Fruit fly (Drosophila melanogaster) whole organism, adult: Measurements from ENCODE around the gene Eig71Eb.

ENCODE experiments used
- CG11617 ChIP-seq: fragments of 200-800 bp; sonication (Bioruptor generic); optimal IDR thresholded peaks from 2 replicates; lab custom pipeline; 2017; ENCODE audit warnings: mild to moderate bottlenecking, missing biosample characterization, missing genetic modification reagents, missing genetic modification characterization
- CG14711 ChIP-seq: fragments of 200-800 bp; sonication (Bioruptor generic); optimal IDR thresholded peaks from 2 replicates; lab custom pipeline; 2018; ENCODE audit warnings: missing biosample characterization, mild to moderate bottlenecking, missing genetic modification characterization, moderate library complexity
- CG1620 ChIP-seq: fragments of 200-800 bp; sonication (Bioruptor generic); optimal IDR thresholded peaks from 2 replicates; lab custom pipeline; 2016; ENCODE audit warnings: missing biosample characterization, missing genetic modification characterization
- CG33017 ChIP-seq: fragments of 200-800 bp; sonication (Bioruptor generic); optimal IDR thresholded peaks from 2 replicates; lab custom pipeline; 2018; ENCODE audit warnings: missing biosample characterization, mild to moderate bottlenecking, missing genetic modification characterization, moderate library complexity
- CG7101 ChIP-seq: fragments of 200-800 bp; sonication (Bioruptor generic); optimal IDR thresholded peaks from 2 replicates; lab custom pipeline; 2018; ENCODE audit warnings: missing biosample characterization, mild to moderate bottlenecking, missing genetic modification characterization, moderate library complexity
- Crg-1 ChIP-seq: fragments of 200-800 bp; sonication (Bioruptor generic); optimal IDR thresholded peaks from 2 replicates; lab custom pipeline; 2016; ENCODE audit warnings: missing biosample characterization, missing genetic modification characterization
- bab1 ChIP-seq: fragments of 200-800 bp; sonication (Bioruptor generic); optimal IDR thresholded peaks from 3 replicates; lab custom pipeline; 2019; ENCODE audit warnings: missing biosample characterization, mild to moderate bottlenecking, missing genetic modification characterization, moderate library complexity
- cic ChIP-seq: fragments of 200-800 bp; sonication (Bioruptor generic); optimal IDR thresholded peaks from 2 replicates; lab custom pipeline; 2017; ENCODE audit warnings: missing biosample characterization, mild to moderate bottlenecking, missing genetic modification characterization, moderate library complexity
- tj ChIP-seq: fragments of 200-800 bp; sonication (Bioruptor generic); optimal IDR thresholded peaks from 3 replicates; lab custom pipeline; 2017; ENCODE audit warnings: missing biosample characterization, mild to moderate bottlenecking, missing genetic modification characterization, moderate library complexity
- toe ChIP-seq: fragments of 200-800 bp; sonication (Bioruptor generic); optimal IDR thresholded peaks from 2 replicates; lab custom pipeline; 2016; ENCODE audit warnings: missing biosample characterization, missing genetic modification characterization

The Eig71Eb gene

DNA sequence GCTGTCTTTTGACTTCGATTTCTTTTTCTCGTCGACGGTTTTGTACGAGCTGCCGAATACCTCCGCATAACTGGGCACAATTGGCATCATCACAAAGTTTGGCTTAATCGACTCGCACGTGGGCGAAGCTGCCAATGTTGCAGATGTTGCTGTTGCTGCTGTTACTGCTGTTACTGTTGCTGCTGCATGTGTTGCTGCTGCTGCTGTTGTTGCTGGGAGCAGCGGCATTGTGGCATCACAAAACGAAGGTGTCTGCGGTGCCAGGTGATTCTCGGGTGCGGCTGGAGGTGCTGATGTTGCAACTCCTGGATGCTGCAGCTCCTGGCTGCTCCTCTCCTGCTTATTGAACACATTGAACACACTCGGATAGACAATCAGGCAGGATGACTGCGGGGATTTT lies 48.2 kb downstream of the Eig71Eb start:
- no peak for TF ChIP-seq Crg-1 (GFP tag; lab: Kevin White, UChicago)
- TF ChIP-seq toe (GFP tag; lab: Kevin White, UChicago) = no peak
- TF ChIP-seq bab1 (GFP tag; lab: Kevin White, UChicago) = no peak
- TF ChIP-seq CG11617 = no peak
- no peak for TF ChIP-seq tj

DNA sequence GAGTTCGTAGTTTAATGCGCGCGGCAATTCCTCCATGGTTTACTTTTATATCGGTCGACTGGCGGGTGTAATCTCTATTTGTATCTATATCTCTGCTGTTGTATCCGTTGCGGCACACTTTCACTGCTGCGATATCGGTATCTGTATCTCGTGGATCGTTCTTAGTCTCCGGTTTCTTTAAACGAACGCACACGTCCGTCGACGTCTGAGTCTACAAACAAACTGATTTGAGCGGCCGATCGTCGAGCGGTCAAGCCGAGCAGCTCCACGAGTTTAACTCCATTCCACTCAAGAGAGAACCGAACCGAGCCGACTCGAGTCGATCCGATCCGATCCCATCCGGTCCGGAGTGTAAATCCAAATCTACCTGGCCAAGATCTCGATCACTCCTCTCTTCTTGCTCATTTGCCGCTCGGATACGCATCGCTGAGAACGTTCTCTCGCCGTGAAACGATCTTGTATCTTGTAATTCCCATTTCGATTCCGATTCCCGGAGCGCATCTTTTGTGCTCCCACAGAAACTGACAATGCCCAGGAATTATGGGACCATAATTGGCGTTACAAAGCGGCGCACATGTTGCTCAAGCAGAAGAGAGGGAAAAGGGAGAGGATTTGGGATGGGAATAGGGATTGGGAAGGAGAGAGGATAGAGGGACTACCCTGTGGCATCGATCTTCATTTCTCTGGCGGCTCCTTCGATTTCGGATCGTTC lies 50.0 kb downstream of the Eig71Eb start, which contains the start of gene comm2:
comm2 (minus strand) TSS at position 225 of the 712 bp plus-strand sequence.
- no peak for TF ChIP-seq Crg-1 (GFP tag; lab: Kevin White, UChicago)
- no peak for TF ChIP-seq CG7101 (tag; lab: Kevin White, UChicago)
- TF ChIP-seq CG1620 (GFP tag; lab: Kevin White, UChicago) = no peak
- no peak for TF ChIP-seq CG33017
- TF ChIP-seq cic = no peak
- TF ChIP-seq tj = no peak
- no peak for TF ChIP-seq toe (GFP tag; lab: Kevin White, UChicago)
- TF ChIP-seq CG14711 (tag; lab: Kevin White, UChicago) = no peak
